Fruit fly (Drosophila melanogaster): ENCODE data around the gene CG8773.

DNA sequence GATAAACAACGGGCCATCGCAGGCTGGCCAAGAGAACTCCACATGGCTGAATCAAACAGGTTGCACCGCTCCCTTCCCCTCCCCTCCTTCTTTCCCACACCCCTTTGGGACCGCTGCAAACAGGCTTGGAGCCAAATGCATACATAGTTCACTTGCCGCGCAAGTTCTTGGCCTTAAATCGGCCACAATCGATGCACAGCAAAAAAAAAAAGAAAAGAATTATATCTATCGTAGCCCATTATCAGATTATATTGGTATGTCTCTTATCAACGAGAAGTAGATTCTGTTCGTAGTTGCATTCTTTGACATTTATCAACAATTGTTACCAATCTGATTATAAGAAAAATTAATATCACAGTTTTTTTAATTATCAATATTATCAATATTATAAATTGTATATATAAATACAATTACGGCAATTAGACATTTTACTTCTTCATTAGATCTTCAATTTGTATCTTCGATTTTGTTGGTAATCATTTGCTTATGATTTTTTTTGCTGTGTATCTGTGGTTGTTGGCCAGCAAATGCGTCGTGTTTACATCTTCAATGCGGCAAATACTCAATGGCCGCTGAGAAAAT, 10.9 kb downstream of the CG8773 start:
- TF ChIP-seq Hr39 (optimal IDR thresholded peaks at IDR 0.05) (no peak), CG11504 (tag; optimal IDR thresholded peaks at IDR 0.05) (peak; percentile 75), maf-S (GFP tag; optimal IDR thresholded peaks at IDR 0.05) (no peak), MESR4 (GFP tag; optimal IDR thresholded peaks at IDR 0.05) (no peak), Antp (GFP tag; optimal IDR thresholded peaks at IDR 0.05) (no peak), Aef1 (GFP tag; IDR thresholded peaks at IDR 0.05) (no peak), BtbVII (GFP tag; optimal IDR thresholded peaks at IDR 0.05) (no peak), org-1 (GFP tag; optimal IDR thresholded peaks at IDR 0.05) (peak; percentile 27), cad (GFP tag; optimal IDR thresholded peaks at IDR 0.05) (no peak), CG13624 (GFP tag; optimal IDR thresholded peaks at IDR 0.05) (no peak), al (GFP tag; IDR thresholded peaks at IDR 0.05) (no peak), pfk (GFP tag; optimal IDR thresholded peaks at IDR 0.05) (no peak), so (GFP tag; IDR thresholded peaks at IDR 0.05) (no peak), Sox102F (GFP tag; optimal IDR thresholded peaks at IDR 0.05) (peak; percentile 43)

All from whole organism, embryonic.